Worm (Caenorhabditis elegans): Measurements from ENCODE around the gene B0310.3.

ce11 chrX:467338-467823 lies 53.4 kb downstream of the B0310.3 start:
- TF ChIP-seq lin-13 (GFP tag; optimal IDR thresholded peaks at IDR 0.05), result no peak
- no peak for TF ChIP-seq nhr-25 (tag; optimal IDR thresholded peaks at IDR 0.05)
- no peak for TF ChIP-seq nhr-12 (tag; optimal IDR thresholded peaks at IDR 0.05)
